Worm (Caenorhabditis elegans): ENCODE measurements around the gene iff-1.

The iff-1 gene

ce11 chrIII:9780665-9781304 lies 33.8 kb upstream of the iff-1 start, which contains the start of gene vha-1 (continued):
- peak; percentile 67 for TF ChIP-seq lsl-1 (GFP tag; optimal IDR thresholded peaks at IDR 0.05)
- no peak for TF ChIP-seq F10E7.11 (tag; optimal IDR thresholded peaks at IDR 0.05)
- peak; percentile 77; the same call in 1 of the 2 replicates for TF ChIP-seq rcor-1 (GFP tag; IDR thresholded peaks at IDR 0.05)
- no peak for TF ChIP-seq ceh-79 (tag; optimal IDR thresholded peaks at IDR 0.05)
- peak; percentile 30 for TF ChIP-seq die-1 (tag; optimal IDR thresholded peaks at IDR 0.05)
- no peak for TF ChIP-seq snpc-4 (GFP tag; optimal IDR thresholded peaks at IDR 0.05)
- peak in 3 of 4 experiments; percentile 36 to 62 (median 46) for TF ChIP-seq snpc-4 (tag; optimal IDR thresholded peaks at IDR 0.05)
- TF ChIP-seq let-526 (GFP tag; IDR thresholded peaks at IDR 0.05) = no peak
- TF ChIP-seq T26A5.8 (tag; optimal IDR thresholded peaks at IDR 0.05) = no peak
- TF ChIP-seq sptf-2 (GFP tag; optimal IDR thresholded peaks at IDR 0.05) = no peak
- TF ChIP-seq Y53G8AR.9 (GFP tag; conservative IDR thresholded peaks at IDR 0.05) = peak; percentile 63
- TF ChIP-seq ztf-6 (GFP tag; IDR thresholded peaks at IDR 0.05) = 0 out of 2 replicates have a peak, but pooled peaks have one; percentile 45
- TF ChIP-seq F33H1.4 (GFP tag; IDR thresholded peaks at IDR 0.05) = peak; percentile 34
- no peak for TF ChIP-seq hlh-12 (tag; optimal IDR thresholded peaks at IDR 0.05)
- TF ChIP-seq pha-4 (tag; optimal IDR thresholded peaks at IDR 0.05) = peak; percentile 92
- TF ChIP-seq hsf-1 (GFP tag; IDR thresholded peaks at IDR 0.05) = no peak
- TF ChIP-seq hmg-20 (GFP tag; IDR thresholded peaks at IDR 0.05) = no peak
- TF ChIP-seq lin-40 (tag; optimal IDR thresholded peaks at IDR 0.05) = peak; percentile 76
- 0 out of 2 replicates have a peak, but pooled peaks have one; percentile 54 for TF ChIP-seq B0336.3 (GFP tag; IDR thresholded peaks at IDR 0.05)
- peak; percentile 52 for TF ChIP-seq madf-10 (tag; optimal IDR thresholded peaks at IDR 0.05)
- no peak for TF ChIP-seq ztf-3 (GFP tag; optimal IDR thresholded peaks at IDR 0.05)
- TF ChIP-seq cebp-1 (GFP tag; IDR thresholded peaks at IDR 0.05) = 0 out of 2 replicates have a peak, but pooled peaks have one; percentile 38
- peak; percentile 74 for TF ChIP-seq cebp-1 (tag; optimal IDR thresholded peaks at IDR 0.05)
- TF ChIP-seq zfh-2 (GFP tag; conservative IDR thresholded peaks at IDR 0.05) = peak; percentile 55; the same call in 1 of the 2 replicates
- TF ChIP-seq gei-17 (GFP tag; optimal IDR thresholded peaks at IDR 0.05) = no peak
- TF ChIP-seq attf-5 (GFP tag; optimal IDR thresholded peaks at IDR 0.05) = peak; percentile 95
- no peak for TF ChIP-seq C17E4.6 (GFP tag; IDR thresholded peaks at IDR 0.05)
- TF ChIP-seq K12H6.12 (tag; optimal IDR thresholded peaks at IDR 0.05) = peak; percentile 64
- TF ChIP-seq ceh-40 (GFP tag; IDR thresholded peaks at IDR 0.05) = no peak
- TF ChIP-seq hrde-1 (tag; optimal IDR thresholded peaks at IDR 0.05; ENCODE audit: borderline replicate concordance) = no peak
- peak; percentile 61 for TF ChIP-seq athp-1 (tag; optimal IDR thresholded peaks at IDR 0.05)
- peak; percentile 30 for TF ChIP-seq F49E8.2 (tag; optimal IDR thresholded peaks at IDR 0.05; ENCODE audit: insufficient read depth)
- TF ChIP-seq ztf-25 (GFP tag; IDR thresholded peaks at IDR 0.05) = no peak
- no peak for TF ChIP-seq nfya-2 (GFP tag; IDR thresholded peaks at IDR 0.05)
- TF ChIP-seq aptf-2 (GFP tag; conservative IDR thresholded peaks at IDR 0.05) = no peak
- TF ChIP-seq Y67H2A.10 (GFP tag; conservative IDR thresholded peaks at IDR 0.05) = peak; percentile 93
- no peak for TF ChIP-seq unc-130 (GFP tag; optimal IDR thresholded peaks at IDR 0.05)
- peak; percentile 98 for TF ChIP-seq nhr-80 (tag; optimal IDR thresholded peaks at IDR 0.05)
- TF ChIP-seq F55B11.4 (tag; optimal IDR thresholded peaks at IDR 0.05; ENCODE audit: borderline replicate concordance, insufficient read depth) = no peak
- no peak for TF ChIP-seq repo-1 (tag; optimal IDR thresholded peaks at IDR 0.05)
- TF ChIP-seq nhr-90 (tag; optimal IDR thresholded peaks at IDR 0.05) = peak; percentile 76
- peak; percentile 0 for TF ChIP-seq snpc-1.3 (tag; optimal IDR thresholded peaks at IDR 0.05; ENCODE audit: insufficient read depth)
- peak; percentile 47; the same call in 1 of the 2 replicates for TF ChIP-seq D2030.7 (GFP tag; IDR thresholded peaks at IDR 0.05)
- TF ChIP-seq ceh-58 (GFP tag; IDR thresholded peaks at IDR 0.05) = no peak
- TF ChIP-seq tlf-1 (GFP tag; optimal IDR thresholded peaks at IDR 0.05) = peak; percentile 66
- TF ChIP-seq ztf-18 (tag; optimal IDR thresholded peaks at IDR 0.05) = peak; percentile 51
- no peak for TF ChIP-seq ccch-3 (GFP tag; optimal IDR thresholded peaks at IDR 0.05)
- TF ChIP-seq lag-1 (GFP tag; IDR thresholded peaks at IDR 0.05) = no peak

Data from whole organism, young adult.